Worm (Caenorhabditis elegans): Measurements from ENCODE around the gene sdz-33.

DNA sequence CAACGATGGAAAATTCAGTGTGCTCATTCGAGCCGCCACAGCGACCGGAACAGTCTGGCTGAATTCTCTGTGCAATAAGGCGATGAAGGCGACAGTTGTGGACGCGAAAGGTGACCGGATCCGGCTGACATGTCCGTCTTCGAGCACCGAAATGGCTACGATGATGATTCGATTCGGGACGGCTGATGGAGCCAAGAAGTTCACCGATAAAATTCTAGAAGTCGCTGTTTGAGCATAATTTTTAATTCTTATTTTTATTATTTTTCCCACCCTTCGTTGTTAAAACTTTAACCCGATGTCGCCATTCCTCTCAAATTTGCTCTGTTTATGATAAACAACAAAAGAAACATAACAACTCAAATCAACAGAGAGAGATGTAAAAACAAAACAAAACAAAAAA is 10.2 kb downstream of the sdz-33 start:
- TF ChIP-seq cog-1 (tag; optimal IDR thresholded peaks at IDR 0.05), result no peak
- TF ChIP-seq flt-1 (GFP tag; IDR thresholded peaks at IDR 0.05), result no peak
- TF ChIP-seq tab-1 (GFP tag; IDR thresholded peaks at IDR 0.05), result no peak
- no peak for TF ChIP-seq T22C8.4 (GFP tag; IDR thresholded peaks at IDR 0.05)
- TF ChIP-seq ref-1 (GFP tag; conservative IDR thresholded peaks at IDR 0.05), result no peak
- no peak for TF ChIP-seq med-1 (GFP tag; optimal IDR thresholded peaks at IDR 0.05; ENCODE audit: insufficient read depth)
- no peak for TF ChIP-seq ztf-23 (GFP tag; IDR thresholded peaks at IDR 0.05)
- TF ChIP-seq klf-2 (GFP tag; conservative IDR thresholded peaks at IDR 0.05), result no peak
